Fruit fly (Drosophila melanogaster) whole organism, prepupa: ENCODE data around the gene CG10089.

ENCODE experiments used
- CG10631 ChIP-seq: fragments of 200-800 bp; sonication (Bioruptor generic); optimal IDR thresholded peaks from 2 replicates; lab custom pipeline; 2016; ENCODE audit warnings: missing biosample characterization, missing genetic modification characterization
- CG11294 ChIP-seq: fragments of 200-800 bp; sonication (Bioruptor generic); IDR thresholded peaks from 2 replicates; pipeline ENCODE4 v1.3.6; 2022; ENCODE audit warnings: missing biosample characterization, missing genetic modification characterization
- CG11762 ChIP-seq: fragments of 200-800 bp; sonication (Bioruptor generic); optimal IDR thresholded peaks from 3 replicates; lab custom pipeline; 2016; ENCODE audit warnings: missing biosample characterization, missing genetic modification characterization; ENCODE audit not compliant: insufficient read depth
- CG15336 ChIP-seq: fragments of 200-800 bp; sonication (Bioruptor generic); IDR thresholded peaks from 2 replicates; pipeline ENCODE4 v1.3.6; 2022; ENCODE audit warnings: missing biosample characterization, missing genetic modification characterization
- CG16779 ChIP-seq: fragments of 200-800 bp; sonication (Bioruptor generic); optimal IDR thresholded peaks from 3 replicates; lab custom pipeline; 2017; ENCODE audit warnings: missing biosample characterization, mild to moderate bottlenecking, missing genetic modification characterization
- CG31627 ChIP-seq: fragments of 200-800 bp; sonication (Bioruptor generic); optimal IDR thresholded peaks from 3 replicates; lab custom pipeline; 2016; ENCODE audit warnings: missing biosample characterization, missing genetic modification characterization
- CG32006 ChIP-seq: fragments of 200-800 bp; sonication (Bioruptor generic); optimal IDR thresholded peaks from 3 replicates; lab custom pipeline; 2017; ENCODE audit warnings: missing biosample characterization, mild to moderate bottlenecking, missing genetic modification characterization
- CG34406 ChIP-seq: fragments of 200-800 bp; sonication (Bioruptor generic); optimal IDR thresholded peaks from 3 replicates; lab custom pipeline; 2016; ENCODE audit warnings: missing biosample characterization, missing genetic modification characterization
- CG4318 ChIP-seq: fragments of 200-800 bp; sonication (Bioruptor generic); optimal IDR thresholded peaks from 3 replicates; lab custom pipeline; 2017; ENCODE audit warnings: missing biosample characterization, mild to moderate bottlenecking, missing genetic modification characterization
- CG6163 ChIP-seq: fragments of 200-800 bp; sonication (Bioruptor generic); IDR thresholded peaks from 3 replicates; pipeline ENCODE4 v1.3.6; 2022; ENCODE audit warnings: missing biosample characterization, missing genetic modification characterization
- CG6808 ChIP-seq: fragments of 200-800 bp; sonication (Bioruptor generic); optimal IDR thresholded peaks from 3 replicates; lab custom pipeline; 2017; ENCODE audit warnings: missing biosample characterization, missing genetic modification characterization, mild to moderate bottlenecking, moderate library complexity, missing genetic modification reagents
- CG6854 ChIP-seq: fragments of 200-800 bp; sonication (Bioruptor generic); optimal IDR thresholded peaks from 2 replicates; lab custom pipeline; 2017; ENCODE audit warnings: missing biosample characterization, mild to moderate bottlenecking, missing genetic modification characterization
- CG7368 ChIP-seq: fragments of 200-800 bp; sonication (Bioruptor generic); optimal IDR thresholded peaks from 3 replicates; lab custom pipeline; 2016; ENCODE audit warnings: missing biosample characterization, missing genetic modification characterization
- CG8119 ChIP-seq: fragments of 200-800 bp; sonication (Bioruptor generic); IDR thresholded peaks from 3 replicates; pipeline ENCODE4 v1.3.6; 2022; ENCODE audit warnings: missing biosample characterization, missing genetic modification characterization
- CG8319 ChIP-seq: fragments of 200-800 bp; sonication (Bioruptor generic); optimal IDR thresholded peaks from 3 replicates; lab custom pipeline; 2016; ENCODE audit warnings: missing biosample characterization, missing genetic modification characterization
- CG8632 ChIP-seq: fragments of 200-800 bp; sonication (Bioruptor generic); optimal IDR thresholded peaks from 3 replicates; lab custom pipeline; 2016; ENCODE audit warnings: missing biosample characterization, missing genetic modification characterization
- Eip75B ChIP-seq: fragments of 200-800 bp; sonication (Bioruptor generic); optimal IDR thresholded peaks from 3 replicates; lab custom pipeline; 2016; ENCODE audit warnings: missing biosample characterization, missing genetic modification characterization
- Eip78C ChIP-seq: fragments of 200-800 bp; sonication (Bioruptor generic); peaks from one replicate; lab custom pipeline; 2016; ENCODE audit warnings: missing biosample characterization, missing genetic modification characterization
- Ets21C ChIP-seq: fragments of 200-800 bp; sonication (Bioruptor generic); optimal IDR thresholded peaks from 3 replicates; lab custom pipeline; 2016; ENCODE audit warnings: missing biosample characterization, missing genetic modification characterization
- Gug ChIP-seq: fragments of 200-800 bp; sonication (Bioruptor generic); IDR thresholded peaks from 2 replicates; pipeline ENCODE4 v1.3.6; 2022; ENCODE audit warnings: missing biosample characterization, missing genetic modification characterization
- Hr38 ChIP-seq: sonication (Bioruptor generic); optimal IDR thresholded peaks from 2 replicates; lab custom pipeline; 2016; ENCODE audit warnings: missing biosample characterization, missing genetic modification characterization
- Hr39 ChIP-seq: fragments of 200-800 bp; sonication (Bioruptor generic); optimal IDR thresholded peaks from 2 replicates; lab custom pipeline; 2016; ENCODE audit warnings: missing biosample characterization, missing genetic modification characterization
- Hr4 ChIP-seq: fragments of 200-800 bp; sonication (Bioruptor generic); optimal IDR thresholded peaks from 3 replicates; lab custom pipeline; 2016; ENCODE audit warnings: missing biosample characterization, missing genetic modification characterization
- OdsH ChIP-seq: fragments of 200-800 bp; sonication (Bioruptor generic); optimal IDR thresholded peaks from 3 replicates; lab custom pipeline; 2016; ENCODE audit warnings: missing biosample characterization, missing genetic modification characterization
- Smox ChIP-seq: fragments of 200-800 bp; sonication (Bioruptor generic); optimal IDR thresholded peaks from 3 replicates; lab custom pipeline; 2016; ENCODE audit warnings: missing biosample characterization, missing genetic modification characterization
- Sox102F ChIP-seq: fragments of 200-800 bp; sonication (Bioruptor generic); optimal IDR thresholded peaks from 2 replicates; lab custom pipeline; 2016; ENCODE audit warnings: missing biosample characterization, mild to moderate bottlenecking, missing genetic modification characterization
- Sox15 ChIP-seq: fragments of 200-800 bp; sonication (Bioruptor generic); optimal IDR thresholded peaks from 3 replicates; lab custom pipeline; 2016; ENCODE audit warnings: missing biosample characterization, missing genetic modification characterization
- achi ChIP-seq: fragments of 200-800 bp; sonication (Bioruptor generic); optimal IDR thresholded peaks from 3 replicates; lab custom pipeline; 2016; ENCODE audit warnings: missing biosample characterization, missing genetic modification characterization
- acj6 ChIP-seq: fragments of 200-800 bp; sonication (Bioruptor generic); optimal IDR thresholded peaks from 3 replicates; lab custom pipeline; 2016; ENCODE audit warnings: missing biosample characterization, missing genetic modification characterization
- cyc ChIP-seq: fragments of 200-800 bp; sonication (Bioruptor generic); optimal IDR thresholded peaks from 3 replicates; lab custom pipeline; 2016; ENCODE audit warnings: missing biosample characterization, missing genetic modification characterization
- eg ChIP-seq: fragments of 200-800 bp; sonication (Bioruptor generic); IDR thresholded peaks from 3 replicates; pipeline ENCODE4 v1.3.6; 2022; ENCODE audit warnings: missing biosample characterization, missing genetic modification characterization
- esn ChIP-seq: fragments of 200-800 bp; sonication (Bioruptor generic); optimal IDR thresholded peaks from 2 replicates; lab custom pipeline; 2016; ENCODE audit warnings: missing biosample characterization, mild to moderate bottlenecking, missing genetic modification characterization, moderate library complexity
- fd59A ChIP-seq: fragments of 200-800 bp; sonication (Bioruptor generic); optimal IDR thresholded peaks from 2 replicates; lab custom pipeline; 2017; ENCODE audit warnings: missing biosample characterization, mild to moderate bottlenecking, missing genetic modification characterization, missing genetic modification reagents
- lz ChIP-seq: fragments of 200-800 bp; sonication (Bioruptor generic); optimal IDR thresholded peaks from 3 replicates; lab custom pipeline; 2016; ENCODE audit warnings: missing biosample characterization, missing genetic modification characterization
- pdm3 ChIP-seq: fragments of 200-800 bp; sonication (Bioruptor generic); optimal IDR thresholded peaks from 3 replicates; lab custom pipeline; 2016; ENCODE audit warnings: missing biosample characterization, missing genetic modification characterization
- salr ChIP-seq, 2 experiments: fragments of 200-800 bp; sonication (Bioruptor generic); optimal IDR thresholded peaks; 3 replicates each; lab custom pipeline; 2016 to 2018; ENCODE audit warnings: missing biosample characterization in 2 of 2, missing genetic modification characterization in 2 of 2, mild to moderate bottlenecking in 1 of 2
- svp ChIP-seq: fragments of 200-800 bp; sonication (Bioruptor generic); peaks from one replicate; lab custom pipeline; 2016; ENCODE audit warnings: missing biosample characterization, missing genetic modification characterization
- topi ChIP-seq: fragments of 200-800 bp; sonication (Bioruptor generic); optimal IDR thresholded peaks from 3 replicates; lab custom pipeline; 2016; ENCODE audit warnings: missing biosample characterization, missing genetic modification characterization
- vri ChIP-seq: fragments of 200-800 bp; sonication (Bioruptor generic); optimal IDR thresholded peaks from 3 replicates; lab custom pipeline; 2016; ENCODE audit warnings: missing biosample characterization, mild to moderate bottlenecking, missing genetic modification characterization

Gene CG10089

DNA sequence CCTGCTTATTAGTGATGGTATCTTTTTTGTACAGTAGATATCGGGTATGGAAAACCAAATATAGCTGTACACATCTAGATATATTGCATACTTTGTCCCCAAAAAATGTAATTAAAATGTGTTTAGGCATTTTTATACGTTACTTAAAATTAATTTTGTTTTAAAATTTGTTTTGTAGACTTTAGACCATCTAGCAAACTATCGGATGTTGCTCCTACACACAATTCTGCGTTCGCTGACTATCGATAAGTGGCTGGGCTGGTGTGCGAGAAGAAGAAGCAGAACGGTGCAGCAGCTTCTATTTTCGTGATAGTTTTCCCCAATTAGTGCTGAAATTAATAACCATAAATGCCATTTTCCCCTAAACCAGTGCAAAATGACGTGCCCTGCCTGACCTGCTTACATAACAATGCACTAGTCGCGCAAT is 38.5 kb upstream of the CG10089 start, which contains the start of the genes Vps36 and Liprin-beta (continued):
- TF ChIP-seq acj6 (no peak), CG11294 (GFP tag; lab: Robert Waterston, UW) (peak; percentile 78; the same call in 1 of the 2 replicates), CG10631 (GFP tag; lab: Kevin White, UChicago) (no peak), lz (GFP tag; lab: Kevin White, UChicago) (peak; percentile 92), eg (GFP tag; lab: Robert Waterston, UW) (peak; percentile 70; the same call in 2 of the 3 replicates), Gug (GFP tag; lab: Robert Waterston, UW) (peak; percentile 83), achi (GFP tag; lab: Kevin White, UChicago) (no peak), svp (no peak), topi (GFP tag; lab: Kevin White, UChicago) (peak; percentile 84), Smox (GFP tag; lab: Kevin White, UChicago) (peak; percentile 85), fd59A (GFP tag; lab: Kevin White, UChicago) (peak; percentile 45), Sox102F (GFP tag; lab: Kevin White, UChicago) (no peak), CG15336 (GFP tag; lab: Robert Waterston, UW) (peak; percentile 62; the same call in 1 of the 2 replicates), CG34406 (GFP tag; lab: Kevin White, UChicago) (peak; percentile 75), CG16779 (tag; lab: Kevin White, UChicago) (no peak), CG8319 (no peak), pdm3 (no peak), CG8119 (GFP tag; lab: Robert Waterston, UW) (peak; percentile 61), CG31627 (GFP tag; lab: Kevin White, UChicago) (peak; percentile 95), cyc (GFP tag; lab: Kevin White, UChicago) (peak; percentile 89)

- TF ChIP-seq Eip78C (GFP tag; lab: Kevin White, UChicago) (no peak), Eip75B (GFP tag; lab: Kevin White, UChicago) (no peak), OdsH (GFP tag; lab: Kevin White, UChicago) (no peak), Hr4 (GFP tag; lab: Kevin White, UChicago) (no peak), CG11762 (GFP tag; lab: Kevin White, UChicago) (no peak), CG10631 (GFP tag; lab: Kevin White, UChicago) (no peak), vri (GFP tag; lab: Kevin White, UChicago) (no peak), esn (GFP tag; lab: Kevin White, UChicago) (no peak), svp (no peak), CG4318 (GFP tag; lab: Kevin White, UChicago) (no peak), Hr39 (no peak), CG7368 (GFP tag; lab: Kevin White, UChicago) (no peak), achi (GFP tag; lab: Kevin White, UChicago) (no peak), salr (GFP tag; optimal IDR thresholded peaks at IDR 0.05; lab: Kevin White, UChicago) (no peak), Smox (GFP tag; lab: Kevin White, UChicago) (no peak), acj6 (no peak), Sox15 (GFP tag; lab: Kevin White, UChicago) (no peak), CG6854 (GFP tag; lab: Kevin White, UChicago) (no peak), CG8632 (GFP tag; lab: Kevin White, UChicago) (no peak), Gug (GFP tag; lab: Robert Waterston, UW) (no peak)
Measured at dm6 chr3L:13503631-13504030, 29.0 kb upstream of the CG10089 start.

DNA sequence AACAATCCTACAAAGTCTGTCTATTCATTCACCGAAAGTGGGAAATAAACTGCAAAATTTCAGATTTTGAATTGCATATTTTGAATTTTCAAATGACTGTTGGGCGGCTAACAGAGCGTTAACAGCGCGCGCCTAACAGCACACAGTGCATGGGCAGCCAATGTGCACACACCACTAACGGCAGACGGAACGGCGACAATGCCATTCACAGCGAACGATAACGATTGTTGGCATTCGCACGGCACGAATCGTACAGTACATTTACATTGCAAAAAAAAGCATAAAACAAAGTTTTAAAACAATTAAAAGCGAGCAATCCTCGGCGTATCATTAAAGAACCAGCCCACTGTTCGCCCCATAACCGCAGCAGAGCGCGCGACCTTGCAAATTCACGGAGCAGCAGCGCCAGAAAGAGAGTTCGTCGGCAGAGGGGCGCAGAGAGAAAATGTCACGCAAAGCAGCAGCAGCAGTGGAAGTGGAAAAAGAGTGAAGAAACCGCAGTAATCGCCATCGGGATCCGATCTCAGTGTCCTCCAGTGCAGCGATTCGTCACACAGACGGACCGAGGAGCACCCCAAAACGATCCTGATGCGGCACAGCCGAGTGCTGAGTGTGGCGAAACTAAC is 28.0 kb upstream of the CG10089 start, which contains the start of gene Spt20:
Gene Spt20, plus strand, starts transcription at position 224 of the 626 bp plus-strand sequence.
- TF ChIP-seq CG32006: no peak
- no peak for TF ChIP-seq Ets21C
- no peak for TF ChIP-seq Hr38 (GFP tag; lab: Kevin White, UChicago)
- TF ChIP-seq Eip75B (GFP tag; lab: Kevin White, UChicago): no peak
- TF ChIP-seq Smox (GFP tag; lab: Kevin White, UChicago): no peak
- 0 out of 2 replicates have a peak, but pooled peaks have one; percentile 18 for TF ChIP-seq Gug (GFP tag; lab: Robert Waterston, UW)
- TF ChIP-seq CG6808 (GFP tag; lab: Kevin White, UChicago): no peak
- peak; percentile 26; the same call in 1 of the 3 replicates for TF ChIP-seq CG6163 (GFP tag; lab: Robert Waterston, UW)
- TF ChIP-seq acj6: no peak
- no peak for TF ChIP-seq fd59A (GFP tag; lab: Kevin White, UChicago)
- 0 out of 2 replicates have a peak, but pooled peaks have one; percentile 17 for TF ChIP-seq CG15336 (GFP tag; lab: Robert Waterston, UW)
